ENCODE assay signal across 2 fruit fly cellular contexts in the genomic region with DNA sequence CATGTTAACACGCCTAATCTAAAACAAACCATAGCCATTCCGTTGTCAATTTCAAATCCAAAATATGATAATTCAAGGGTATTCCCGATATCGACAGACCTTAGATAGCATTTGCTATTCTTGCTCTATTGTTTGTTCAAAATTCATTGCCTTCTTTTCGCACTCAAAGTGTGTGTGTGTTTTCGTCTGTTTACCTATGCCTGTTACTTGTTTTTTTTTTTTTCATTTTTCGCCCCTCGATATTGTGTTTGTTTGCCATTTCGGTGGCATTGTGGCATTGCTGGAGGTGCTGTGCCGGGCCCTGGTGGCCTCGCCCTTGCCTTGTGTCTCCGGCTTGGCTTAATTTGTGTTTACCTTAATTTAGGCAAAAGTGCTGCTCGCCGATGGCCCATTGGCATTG.
TF ChIP-seq lines count a peak whose summit lies in the region.

No protein-coding gene starts in this region.

- no peak for TF ChIP-seq CTCF in whole organism, embryonic (GFP tag; optimal IDR thresholded peaks at IDR 0.05; lab: Kevin White, UChicago)

TF ChIP-seq in whole organism, embryonic, 481 proteins besides CTCF, POLR2A, EP300 and RAD21:
- TF ChIP-seq Atf-2 (GFP tag; optimal IDR thresholded peaks at IDR 0.05; lab: Kevin White, UChicago) (no peak), Adf1 (GFP tag; IDR thresholded peaks at IDR 0.05; lab: Robert Waterston, UW) (peak; percentile 10; the same call in 1 of the 2 replicates), C15 (GFP tag; IDR thresholded peaks at IDR 0.05; lab: Robert Waterston, UW) (no peak), rib (GFP tag; IDR thresholded peaks at IDR 0.05; lab: Robert Waterston, UW) (peak; percentile 71; the same call in 1 of the 2 replicates), dmrt11E (tag; optimal IDR thresholded peaks at IDR 0.05; lab: Kevin White, UChicago) (no peak), CG12391 (tag; optimal IDR thresholded peaks at IDR 0.05; lab: Kevin White, UChicago) (no peak), CG6175 (GFP tag; IDR thresholded peaks at IDR 0.05; lab: Robert Waterston, UW) (peak; percentile 61; the same call in 2 of the 3 replicates), ken (GFP tag; IDR thresholded peaks at IDR 0.05; lab: Robert Waterston, UW) (0 out of 3 replicates have a peak, but pooled peaks have one; percentile 38), tll (GFP tag; optimal IDR thresholded peaks at IDR 0.05; lab: Kevin White, UChicago) (peak in 1 of 2 experiments; percentile 75), sens (GFP tag; lab: Kevin White, UChicago) (peak; percentile 63), zfh1 (GFP tag; IDR thresholded peaks at IDR 0.05; lab: Robert Waterston, UW) (no peak), lab (GFP tag; optimal IDR thresholded peaks at IDR 0.05; lab: Kevin White, UChicago) (peak; percentile 39), abd-A (tag; optimal IDR thresholded peaks at IDR 0.05; lab: Kevin White, UChicago) (no peak), sob (GFP tag; IDR thresholded peaks at IDR 0.05; lab: Robert Waterston, UW) (peak; percentile 22; the same call in 1 of the 2 replicates), Atf6 (GFP tag; IDR thresholded peaks at IDR 0.05; lab: Robert Waterston, UW) (peak; percentile 19; the same call in 1 of the 2 replicates), Dbx (GFP tag; IDR thresholded peaks at IDR 0.05; lab: Robert Waterston, UW) (peak; percentile 33; the same call in 1 of the 3 replicates), slp2 (GFP tag; optimal IDR thresholded peaks at IDR 0.05; lab: Kevin White, UChicago) (no peak), prd (optimal IDR thresholded peaks at IDR 0.05; lab: Kevin White, UChicago) (no peak), prd (GFP tag; IDR thresholded peaks at IDR 0.05; lab: Robert Waterston, UW) (0 out of 3 replicates have a peak, but pooled peaks have one; percentile 7), CG32772 (GFP tag; IDR thresholded peaks at IDR 0.05; lab: Robert Waterston, UW) (peak; percentile 7; the same call in 1 of the 2 replicates), otp (GFP tag; IDR thresholded peaks at IDR 0.05; lab: Robert Waterston, UW) (0 out of 3 replicates have a peak, but pooled peaks have one; percentile 13), Ets65A (GFP tag; lab: Kevin White, UChicago) (no peak), ham (GFP tag; IDR thresholded peaks at IDR 0.05; lab: Robert Waterston, UW) (no peak), CG11696 (GFP tag; IDR thresholded peaks at IDR 0.05; lab: Robert Waterston, UW) (no peak), Chrac-16 (GFP tag; optimal IDR thresholded peaks at IDR 0.05; lab: Kevin White, UChicago) (no peak), CG15479 (GFP tag; optimal IDR thresholded peaks at IDR 0.05; lab: Kevin White, UChicago) (peak; percentile 70), CG11504 (tag; optimal IDR thresholded peaks at IDR 0.05; lab: Kevin White, UChicago) (no peak), CG9932 (GFP tag; IDR thresholded peaks at IDR 0.05; lab: Robert Waterston, UW) (0 out of 2 replicates have a peak, but pooled peaks have one; percentile 25), CG14965 (GFP tag; optimal IDR thresholded peaks at IDR 0.05; lab: Kevin White, UChicago; ENCODE audit: borderline replicate concordance) (no peak), corto (GFP tag; optimal IDR thresholded peaks at IDR 0.05; lab: Kevin White, UChicago) (no peak), D19B (GFP tag; optimal IDR thresholded peaks at IDR 0.05; lab: Kevin White, UChicago) (peak; percentile 45), caup (GFP tag; optimal IDR thresholded peaks at IDR 0.05; lab: Kevin White, UChicago; ENCODE audit: severe bottlenecking) (no peak), CG7271 (tag; optimal IDR thresholded peaks at IDR 0.05; lab: Kevin White, UChicago) (no peak), ftz-f1 (GFP tag; optimal IDR thresholded peaks at IDR 0.05; lab: Kevin White, UChicago) (peak; percentile 56), Rfx (GFP tag; IDR thresholded peaks at IDR 0.05; lab: Robert Waterston, UW) (0 out of 2 replicates have a peak, but pooled peaks have one; percentile 15), Hmr (GFP tag; optimal IDR thresholded peaks at IDR 0.05; lab: Kevin White, UChicago) (peak; percentile 2), gcm (GFP tag; optimal IDR thresholded peaks at IDR 0.05; lab: Kevin White, UChicago) (no peak)
TF ChIP-seq in whole organism, embryonic: peak in this region for 19.

TF ChIP-seq in whole organism, prepupa, 60 proteins besides CTCF, POLR2A, EP300 and RAD21:
- TF ChIP-seq fkh (GFP tag; optimal IDR thresholded peaks at IDR 0.05; lab: Kevin White, UChicago) (peak; percentile 74), esn (GFP tag; optimal IDR thresholded peaks at IDR 0.05; lab: Kevin White, UChicago) (no peak), topi (GFP tag; optimal IDR thresholded peaks at IDR 0.05; lab: Kevin White, UChicago) (no peak)
TF ChIP-seq in whole organism, prepupa: peak in this region for 1.
